Worm (Caenorhabditis elegans): Measurements from ENCODE around the gene Y39B6A.34.

ce11 chrV:19001016-19001415 is at the start of gene Y39B6A.34:
- TF ChIP-seq ztf-23 (GFP tag; IDR thresholded peaks at IDR 0.05) (no peak), ztf-29 (GFP tag; IDR thresholded peaks at IDR 0.05) (no peak), T22C8.4 (GFP tag; IDR thresholded peaks at IDR 0.05) (no peak), flt-1 (GFP tag; IDR thresholded peaks at IDR 0.05) (no peak), klf-2 (GFP tag; conservative IDR thresholded peaks at IDR 0.05) (no peak)
